Fruit fly (Drosophila melanogaster) whole organism, embryonic: ENCODE data around the gene CG10874.

Source experiments
- Adf1 ChIP-seq: fragments of 200-800 bp; sonication (Bioruptor generic); IDR thresholded peaks from 2 replicates; pipeline ENCODE4 v1.3.6; 2022; ENCODE audit warnings: missing biosample characterization, missing genetic modification characterization
- Awh ChIP-seq: fragments of 200-800 bp; sonication (Bioruptor generic); IDR thresholded peaks from 2 replicates; pipeline ENCODE4, ENCODE4 v1.3.6; 2022; ENCODE audit warnings: missing biosample characterization, missing genetic modification characterization
- B-H1 ChIP-seq: fragments of 200-800 bp; sonication (Bioruptor generic); IDR thresholded peaks from 3 replicates; pipeline ENCODE4 v1.3.6; 2022; ENCODE audit warnings: missing biosample characterization, missing genetic modification characterization
- Bgb ChIP-seq: fragments of 200-800 bp; sonication (Bioruptor generic); IDR thresholded peaks from 2 replicates; pipeline ENCODE4 v1.3.6; 2022; ENCODE audit warnings: missing biosample characterization, missing genetic modification characterization; ENCODE audit not compliant: partially characterized antibody
- CG10366 ChIP-seq: fragments of 200-800 bp; sonication (Bioruptor generic); IDR thresholded peaks from 2 replicates; pipeline ENCODE4 v1.3.6; 2022; ENCODE audit warnings: missing biosample characterization, missing genetic modification characterization
- CG11723 ChIP-seq: fragments of 200-800 bp; sonication (Bioruptor generic); optimal IDR thresholded peaks from 2 replicates; lab custom pipeline; 2017; ENCODE audit warnings: missing biosample characterization, mild to moderate bottlenecking, missing genetic modification characterization
- CG17829 ChIP-seq: fragments of 200-800 bp; optimal IDR thresholded peaks from 2 replicates; lab custom pipeline; 2019; ENCODE audit warnings: missing biosample characterization, mild to moderate bottlenecking, missing genetic modification characterization, moderate library complexity
- CG30403 ChIP-seq: fragments of 200-800 bp; sonication (Bioruptor generic); optimal IDR thresholded peaks from 3 replicates; lab custom pipeline; 2016; ENCODE audit warnings: missing biosample characterization, missing genetic modification characterization
- CG4328 ChIP-seq: fragments of 200-800 bp; sonication (Bioruptor generic); optimal IDR thresholded peaks from 3 replicates; lab custom pipeline; 2017; ENCODE audit warnings: missing biosample characterization, missing genetic modification reagents, missing genetic modification characterization
- CG4617 ChIP-seq: fragments of 200-800 bp; sonication (Bioruptor generic); optimal IDR thresholded peaks from 3 replicates; lab custom pipeline; 2016; ENCODE audit warnings: missing biosample characterization, missing genetic modification characterization, borderline replicate concordance
- CG4730 ChIP-seq: fragments of 200-800 bp; sonication (Bioruptor generic); IDR thresholded peaks from 2 replicates; pipeline ENCODE4 v1.3.6; 2022; ENCODE audit warnings: missing biosample characterization, missing genetic modification characterization
- CG7963 ChIP-seq: fragments of 200-800 bp; sonication (Bioruptor generic); IDR thresholded peaks from 3 replicates; pipeline ENCODE4 v1.3.6; 2022; ENCODE audit warnings: missing biosample characterization, missing genetic modification characterization; ENCODE audit not compliant: partially characterized antibody
- CG8359 ChIP-seq: fragments of 200-800 bp; sonication (Bioruptor generic); optimal IDR thresholded peaks from 2 replicates; lab custom pipeline; 2017; ENCODE audit warnings: missing biosample characterization, mild to moderate bottlenecking, missing genetic modification characterization, borderline replicate concordance
- CG9437 ChIP-seq: fragments of 200-800 bp; sonication (Bioruptor generic); optimal IDR thresholded peaks from 2 replicates; lab custom pipeline; 2018; ENCODE audit warnings: missing biosample characterization, mild to moderate bottlenecking, missing genetic modification characterization
- Dip3 ChIP-seq: fragments of 200-800 bp; sonication (Bioruptor generic); optimal IDR thresholded peaks from 3 replicates; lab custom pipeline; 2016; ENCODE audit warnings: missing biosample characterization, missing genetic modification characterization
- Dref ChIP-seq: fragments of 200-800 bp; sonication (Bioruptor generic); IDR thresholded peaks from 2 replicates; pipeline ENCODE4 v1.3.6; 2022; ENCODE audit warnings: missing biosample characterization, missing genetic modification characterization
- E2f1 ChIP-seq: fragments of 200-800 bp; sonication (Bioruptor generic); IDR thresholded peaks from 2 replicates; pipeline ENCODE4 v1.3.6; 2022; ENCODE audit warnings: missing biosample characterization, missing genetic modification characterization
- H15 ChIP-seq: fragments of 200-800 bp; sonication (Bioruptor generic); IDR thresholded peaks from 3 replicates; pipeline ENCODE4 v1.3.6; 2022; ENCODE audit warnings: missing biosample characterization, missing genetic modification characterization
- Hr3 ChIP-seq: fragments of 200-800 bp; sonication (Bioruptor generic); optimal IDR thresholded peaks from 3 replicates; lab custom pipeline; 2016; ENCODE audit warnings: missing biosample characterization, missing genetic modification characterization
- Med ChIP-seq: fragments of 200-800 bp; sonication (Bioruptor generic); peaks from one replicate; lab custom pipeline; 2016; ENCODE audit warnings: missing biosample characterization, missing genetic modification characterization, mild to moderate bottlenecking, inconsistent platforms, moderate library complexity
- NC2α ChIP-seq: fragments of 200-800 bp; sonication (Bioruptor generic); optimal IDR thresholded peaks from 2 replicates; lab custom pipeline; 2016; ENCODE audit warnings: missing biosample characterization, missing genetic modification characterization
- Nf-YC ChIP-seq: fragments of 200-800 bp; optimal IDR thresholded peaks from 3 replicates; lab custom pipeline; 2019; ENCODE audit warnings: missing biosample characterization, mild to moderate bottlenecking, missing genetic modification characterization, moderate library complexity
- NfI ChIP-seq: fragments of 200-800 bp; sonication (Bioruptor generic); optimal IDR thresholded peaks from 3 replicates; lab custom pipeline; 2018; ENCODE audit warnings: missing biosample characterization, mild to moderate bottlenecking, missing genetic modification characterization, moderate library complexity
- Usf ChIP-seq: fragments of 200-800 bp; sonication (Bioruptor generic); optimal IDR thresholded peaks from 2 replicates; lab custom pipeline; 2017; ENCODE audit warnings: missing genotype, missing biosample characterization, missing genetic modification characterization
- bigmax ChIP-seq: fragments of 200-800 bp; sonication (Bioruptor generic); optimal IDR thresholded peaks from 2 replicates; lab custom pipeline; 2018; ENCODE audit warnings: missing biosample characterization, mild to moderate bottlenecking, missing genetic modification characterization
- chn ChIP-seq: fragments of 200-800 bp; sonication (Bioruptor generic); optimal IDR thresholded peaks from 2 replicates; lab custom pipeline; 2016; ENCODE audit warnings: missing biosample characterization, missing genetic modification characterization
- dmrt11E ChIP-seq: fragments of 200-800 bp; sonication (Bioruptor generic); optimal IDR thresholded peaks from 3 replicates; lab custom pipeline; 2018; ENCODE audit warnings: missing biosample characterization, mild to moderate bottlenecking, missing genetic modification characterization, moderate library complexity
- esg ChIP-seq: fragments of 200-800 bp; sonication (Bioruptor generic); conservative IDR thresholded peaks from 2 replicates; pipeline ENCODE4 v1.3.6; 2022; ENCODE audit warnings: missing biosample characterization, missing genetic modification characterization
- gcm ChIP-seq: fragments of 200-800 bp; sonication (Bioruptor generic); optimal IDR thresholded peaks from 2 replicates; lab custom pipeline; 2019; ENCODE audit warnings: missing biosample characterization, mild to moderate bottlenecking, missing genetic modification characterization, moderate library complexity
- grn ChIP-seq: fragments of 200-800 bp; sonication (Bioruptor generic); optimal IDR thresholded peaks from 3 replicates; lab custom pipeline; 2017; ENCODE audit warnings: missing biosample characterization, missing genetic modification characterization
- gsb ChIP-seq: fragments of 200-800 bp; sonication (Bioruptor generic); IDR thresholded peaks from 2 replicates; pipeline ENCODE4 v1.3.6; 2022; ENCODE audit warnings: missing biosample characterization, missing genetic modification characterization
- gsb-n ChIP-seq: fragments of 200-800 bp; sonication (Bioruptor generic); optimal IDR thresholded peaks from 3 replicates; lab custom pipeline; 2018; ENCODE audit warnings: missing biosample characterization, mild to moderate bottlenecking, missing genetic modification characterization
- h ChIP-seq: fragments of >200 bp; optimal IDR thresholded peaks from 2 replicates; lab custom pipeline; 2017
- hb ChIP-seq: fragments of 200-800 bp; sonication (Bioruptor generic); IDR thresholded peaks from 3 replicates; pipeline ENCODE4 v1.3.6; 2022; ENCODE audit warnings: missing biosample characterization, missing genetic modification characterization; ENCODE audit not compliant: partially characterized antibody
- knrl ChIP-seq: fragments of 200-800 bp; sonication (Bioruptor generic); IDR thresholded peaks from 3 replicates; pipeline ENCODE4 v1.3.6; 2022; ENCODE audit warnings: missing biosample characterization, missing genetic modification characterization; ENCODE audit not compliant: partially characterized antibody
- luna ChIP-seq: fragments of 200-800 bp; sonication (Bioruptor generic); optimal IDR thresholded peaks from 2 replicates; lab custom pipeline; 2016; ENCODE audit warnings: missing biosample characterization, missing genetic modification characterization
- mirr ChIP-seq: fragments of 200-800 bp; sonication (Bioruptor generic); optimal IDR thresholded peaks from 3 replicates; lab custom pipeline; 2018; ENCODE audit warnings: missing biosample characterization, mild to moderate bottlenecking, missing genetic modification characterization
- pb ChIP-seq: fragments of 200-800 bp; sonication (Bioruptor generic); optimal IDR thresholded peaks from 3 replicates; lab custom pipeline; 2016; ENCODE audit warnings: missing biosample characterization, missing genetic modification characterization
- phol ChIP-seq: fragments of 200-800 bp; sonication (Bioruptor generic); optimal IDR thresholded peaks from 3 replicates; lab custom pipeline; 2018; ENCODE audit warnings: missing biosample characterization, mild to moderate bottlenecking, missing genetic modification characterization, moderate library complexity
- pita ChIP-seq: fragments of 200-800 bp; sonication (Bioruptor generic); optimal IDR thresholded peaks from 2 replicates; lab custom pipeline; 2017; ENCODE audit warnings: missing biosample characterization, mild to moderate bottlenecking, missing genetic modification characterization
- pum ChIP-seq: fragments of 200-800 bp; sonication (Bioruptor generic); optimal IDR thresholded peaks from 2 replicates; lab custom pipeline; 2016; ENCODE audit warnings: missing biosample characterization, missing genetic modification characterization
- rib ChIP-seq: fragments of 200-800 bp; sonication (Bioruptor generic); IDR thresholded peaks from 2 replicates; pipeline ENCODE4 v1.3.6; 2022; ENCODE audit warnings: missing biosample characterization, missing genetic modification characterization
- ro ChIP-seq: fragments of 200-800 bp; sonication (Bioruptor generic); IDR thresholded peaks from 2 replicates; pipeline ENCODE4 v1.3.6; 2022; ENCODE audit warnings: missing biosample characterization, missing genetic modification characterization
- run ChIP-seq: fragments of 200-800 bp; sonication (Bioruptor generic); optimal IDR thresholded peaks from 3 replicates; lab custom pipeline; 2018; ENCODE audit warnings: missing biosample characterization, mild to moderate bottlenecking, missing genetic modification characterization
- slp2 ChIP-seq: fragments of 200-800 bp; sonication (Bioruptor generic); optimal IDR thresholded peaks from 2 replicates; lab custom pipeline; 2016; ENCODE audit warnings: missing biosample characterization, missing genetic modification characterization
- sna ChIP-seq: fragments of 200-800 bp; sonication (Bioruptor generic); IDR thresholded peaks from 2 replicates; pipeline ENCODE4 v1.3.6; 2022; ENCODE audit warnings: missing biosample characterization, missing genetic modification characterization; ENCODE audit not compliant: partially characterized antibody
- sr ChIP-seq: fragments of 200-800 bp; sonication (Bioruptor generic); IDR thresholded peaks from 3 replicates; pipeline ENCODE4 v1.3.6; 2022; ENCODE audit warnings: missing biosample characterization, missing genetic modification characterization
- stc ChIP-seq: fragments of 200-800 bp; sonication (Bioruptor generic); IDR thresholded peaks from 2 replicates; pipeline ENCODE4 v1.3.6; 2022; ENCODE audit warnings: missing biosample characterization, missing genetic modification characterization
- usp ChIP-seq: fragments of >200 bp; optimal IDR thresholded peaks from 2 replicates; lab custom pipeline; 2017; ENCODE audit warnings: missing biosample characterization, missing genetic modification characterization

The CG10874 gene

DNA sequence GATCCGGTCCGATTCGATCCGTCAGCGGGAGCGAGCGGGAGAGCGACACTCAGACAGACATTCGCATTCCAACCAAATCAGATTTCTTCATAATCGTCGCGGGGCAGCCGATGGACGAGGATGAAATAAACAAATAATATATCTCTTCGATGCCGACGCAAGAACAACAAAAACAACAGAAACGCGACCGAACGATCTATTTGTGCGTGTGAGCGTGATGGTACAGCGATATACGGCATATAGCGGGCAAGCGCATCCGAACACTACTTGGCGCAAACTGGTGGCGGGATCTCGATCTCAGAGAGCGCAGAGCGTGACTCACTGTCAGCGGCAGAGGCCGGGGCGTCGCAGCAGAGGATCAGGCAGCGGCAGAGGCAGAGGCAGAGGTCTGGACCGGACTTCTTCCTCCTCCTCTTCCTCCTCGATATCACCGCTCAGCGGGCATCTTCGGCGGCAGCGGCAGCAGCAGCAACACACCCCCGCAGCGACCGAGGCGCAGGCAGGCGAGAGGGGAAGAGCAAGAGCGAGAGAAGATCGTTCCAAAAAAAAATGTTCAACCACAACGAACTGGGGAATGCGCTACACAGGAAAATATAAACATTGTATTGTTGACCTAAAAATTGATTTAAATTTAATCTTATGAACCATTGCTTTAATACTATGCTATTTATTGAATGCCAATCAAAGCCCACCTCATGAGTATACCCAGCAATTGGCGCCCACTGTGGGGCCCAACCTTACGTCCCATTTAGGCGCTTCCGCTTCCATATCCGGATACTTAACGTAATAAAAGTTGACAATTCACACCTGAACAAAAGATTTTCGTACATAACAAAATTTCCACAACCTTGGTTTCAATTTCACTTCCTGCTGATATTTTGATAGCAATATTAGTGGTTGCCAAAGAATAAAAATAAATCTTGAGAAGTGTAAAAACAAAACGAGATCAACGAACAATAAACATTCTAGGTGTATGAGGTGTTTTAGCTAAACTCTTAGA lies 30.6 kb downstream of the CG10874 start (continued):
- TF ChIP-seq NfI (GFP tag; lab: Kevin White, UChicago) (peak; percentile 27), sr (GFP tag; lab: Robert Waterston, UW) (peak; percentile 99), knrl (GFP tag; lab: Robert Waterston, UW) (no peak), mirr (GFP tag; lab: Kevin White, UChicago) (peak; percentile 24), CG11723 (no peak), dmrt11E (tag; lab: Kevin White, UChicago) (peak; percentile 53), h (lab: Kevin White, UChicago) (no peak), Nf-YC (tag; lab: Kevin White, UChicago) (no peak), Adf1 (GFP tag; lab: Robert Waterston, UW) (peak; percentile 99), E2f1 (no peak), hb (no peak), CG4328 (no peak), run (tag; lab: Kevin White, UChicago) (no peak), Dref (GFP tag; lab: Robert Waterston, UW) (no peak), Bgb (GFP tag; lab: Robert Waterston, UW) (no peak; the same call in 1 of the 2 replicates), gsb (GFP tag; lab: Robert Waterston, UW) (0 out of 2 replicates have a peak, but pooled peaks have one; percentile 13), gsb-n (tag; lab: Kevin White, UChicago) (peak; percentile 27), CG8359 (no peak), gcm (GFP tag; lab: Kevin White, UChicago) (no peak), chn (GFP tag; lab: Kevin White, UChicago) (peak; percentile 19), Hr3 (GFP tag; lab: Kevin White, UChicago) (peak; percentile 63), B-H1 (GFP tag; lab: Robert Waterston, UW) (no peak; the same call in 2 of the 3 replicates), pita (GFP tag; lab: Kevin White, UChicago) (no peak), CG17829 (tag; lab: Kevin White, UChicago) (peak; percentile 6), grn (GFP tag; lab: Kevin White, UChicago) (peak; percentile 65), CG10366 (peak; percentile 36; the same call in 1 of the 2 replicates), CG4730 (GFP tag; lab: Robert Waterston, UW) (no peak), CG7963 (GFP tag; lab: Robert Waterston, UW) (no peak), NC2α (GFP tag; lab: Kevin White, UChicago) (no peak), stc (no peak), CG4617 (GFP tag; lab: Kevin White, UChicago) (no peak), Med (GFP tag; lab: Kevin White, UChicago) (peak; percentile 76), esg (no peak), H15 (GFP tag; lab: Robert Waterston, UW) (no peak), CG9437 (GFP tag; lab: Kevin White, UChicago) (peak; percentile 80), CG30403 (GFP tag; lab: Kevin White, UChicago) (peak; percentile 73), ro (GFP tag; lab: Robert Waterston, UW) (no peak), slp2 (peak; percentile 31), pb (GFP tag; lab: Kevin White, UChicago) (no peak), usp (GFP tag; lab: Kevin White, UChicago) (no peak), rib (GFP tag; lab: Robert Waterston, UW) (no peak), Awh (GFP tag; lab: Robert Waterston, UW) (no peak), Usf (GFP tag; lab: Kevin White, UChicago) (peak; percentile 45), bigmax (GFP tag; lab: Kevin White, UChicago) (no peak), pum (GFP tag; lab: Kevin White, UChicago) (peak; percentile 28), Dip3 (GFP tag; lab: Kevin White, UChicago) (peak; percentile 30), luna (GFP tag; lab: Kevin White, UChicago) (peak; percentile 7), sna (GFP tag; lab: Robert Waterston, UW) (0 out of 2 replicates have a peak, but pooled peaks have one; percentile 39), phol (peak; percentile 68)
